Worm (Caenorhabditis elegans): ENCODE data around the gene fil-2.

Gene fil-2

ce11 chrV:6253936-6254335 is 24.9 kb upstream of the fil-2 start:
- TF ChIP-seq sea-1 (GFP tag; conservative IDR thresholded peaks at IDR 0.05) (no peak), ets-7 (tag; optimal IDR thresholded peaks at IDR 0.05) (no peak), aly-1 (tag; optimal IDR thresholded peaks at IDR 0.05) (no peak), B0310.2 (tag; optimal IDR thresholded peaks at IDR 0.05) (no peak), F13C5.2 (tag; optimal IDR thresholded peaks at IDR 0.05) (no peak), scrt-1 (GFP tag; IDR thresholded peaks at IDR 0.05) (no peak), ceh-13 (GFP tag; optimal IDR thresholded peaks at IDR 0.05) (no peak), flt-1 (GFP tag; IDR thresholded peaks at IDR 0.05) (no peak), hmbx-1 (tag; optimal IDR thresholded peaks at IDR 0.05) (no peak), ama-1 (optimal IDR thresholded peaks at IDR 0.05) (no peak), tra-4 (tag; optimal IDR thresholded peaks at IDR 0.05) (no peak), hnd-1 (tag; optimal IDR thresholded peaks at IDR 0.05) (no peak), ceh-36 (tag; optimal IDR thresholded peaks at IDR 0.05) (no peak), tbx-37 (GFP tag; conservative IDR thresholded peaks at IDR 0.05) (no peak), pes-1 (GFP tag; IDR thresholded peaks at IDR 0.05) (no peak), hmg-4 (GFP tag; optimal IDR thresholded peaks at IDR 0.05) (no peak), tbx-11 (GFP tag; IDR thresholded peaks at IDR 0.05) (no peak)

ce11 chrV:6259139-6259538 is 19.7 kb upstream of the fil-2 start, which contains the start of gene K08B12.1:
Gene K08B12.1, plus strand, starts transcription at chrV:6259367.
- no peak for TF ChIP-seq scrt-1 (GFP tag; IDR thresholded peaks at IDR 0.05)
- TF ChIP-seq pes-1 (GFP tag; IDR thresholded peaks at IDR 0.05) = no peak
- TF ChIP-seq ceh-36 (tag; optimal IDR thresholded peaks at IDR 0.05) = no peak

- TF ChIP-seq hmg-4 (GFP tag; optimal IDR thresholded peaks at IDR 0.05) = peak; percentile 95
- TF ChIP-seq ama-1 (optimal IDR thresholded peaks at IDR 0.05) = no peak
- peak; percentile 57 for TF ChIP-seq tbx-11 (GFP tag; IDR thresholded peaks at IDR 0.05)
- TF ChIP-seq ceh-36 (tag; optimal IDR thresholded peaks at IDR 0.05) = peak; percentile 54
- TF ChIP-seq tra-4 (tag; optimal IDR thresholded peaks at IDR 0.05) = no peak
- TF ChIP-seq hnd-1 (tag; optimal IDR thresholded peaks at IDR 0.05) = no peak
- TF ChIP-seq ceh-13 (GFP tag; optimal IDR thresholded peaks at IDR 0.05) = peak; percentile 37
- TF ChIP-seq B0310.2 (tag; optimal IDR thresholded peaks at IDR 0.05) = peak; percentile 64
- peak; percentile 71 for TF ChIP-seq flt-1 (GFP tag; IDR thresholded peaks at IDR 0.05)
- no peak for TF ChIP-seq hmbx-1 (tag; optimal IDR thresholded peaks at IDR 0.05)
- peak; percentile 74 for TF ChIP-seq scrt-1 (GFP tag; IDR thresholded peaks at IDR 0.05)
- TF ChIP-seq aly-1 (tag; optimal IDR thresholded peaks at IDR 0.05) = peak; percentile 82
- TF ChIP-seq ets-7 (tag; optimal IDR thresholded peaks at IDR 0.05) = peak; percentile 33
- no peak; the same call in 1 of the 2 replicates for TF ChIP-seq pes-1 (GFP tag; IDR thresholded peaks at IDR 0.05)
- peak; percentile 77 for TF ChIP-seq sea-1 (GFP tag; conservative IDR thresholded peaks at IDR 0.05)
- TF ChIP-seq F13C5.2 (tag; optimal IDR thresholded peaks at IDR 0.05) = peak; percentile 95
- TF ChIP-seq tbx-37 (GFP tag; conservative IDR thresholded peaks at IDR 0.05) = peak; percentile 76
Measured at ce11 chrV:6267237-6267812, 11.5 kb upstream of the fil-2 start, which contains the start of gene mrck-1. Gene mrck-1, minus strand, starts transcription at chrV:6267287.

ce11 chrV:6267978-6268377 is 10.9 kb upstream of the fil-2 start:
- TF ChIP-seq F13C5.2 (tag; optimal IDR thresholded peaks at IDR 0.05) = no peak

ce11 chrV:6268526-6268925 is 10.3 kb upstream of the fil-2 start:
- TF ChIP-seq aly-1 (tag; optimal IDR thresholded peaks at IDR 0.05) (no peak), hmbx-1 (tag; optimal IDR thresholded peaks at IDR 0.05) (no peak)

- TF ChIP-seq flt-1 (GFP tag; IDR thresholded peaks at IDR 0.05) = no peak
- TF ChIP-seq hmbx-1 (tag; optimal IDR thresholded peaks at IDR 0.05) = no peak
- no peak for TF ChIP-seq ama-1 (optimal IDR thresholded peaks at IDR 0.05)
- no peak for TF ChIP-seq tbx-11 (GFP tag; IDR thresholded peaks at IDR 0.05)
- TF ChIP-seq ceh-13 (GFP tag; optimal IDR thresholded peaks at IDR 0.05) = no peak
- TF ChIP-seq pes-1 (GFP tag; IDR thresholded peaks at IDR 0.05) = no peak
- no peak for TF ChIP-seq hmg-4 (GFP tag; optimal IDR thresholded peaks at IDR 0.05)
- TF ChIP-seq hnd-1 (tag; optimal IDR thresholded peaks at IDR 0.05) = no peak
- TF ChIP-seq F13C5.2 (tag; optimal IDR thresholded peaks at IDR 0.05) = no peak
- no peak for TF ChIP-seq ets-7 (tag; optimal IDR thresholded peaks at IDR 0.05)
- no peak for TF ChIP-seq tra-4 (tag; optimal IDR thresholded peaks at IDR 0.05)
- no peak for TF ChIP-seq tbx-37 (GFP tag; conservative IDR thresholded peaks at IDR 0.05)
- TF ChIP-seq B0310.2 (tag; optimal IDR thresholded peaks at IDR 0.05) = no peak
- TF ChIP-seq scrt-1 (GFP tag; IDR thresholded peaks at IDR 0.05) = no peak
- no peak for TF ChIP-seq aly-1 (tag; optimal IDR thresholded peaks at IDR 0.05)
- no peak for TF ChIP-seq ceh-36 (tag; optimal IDR thresholded peaks at IDR 0.05)
Measured at ce11 chrV:6268961-6269360, 9.9 kb upstream of the fil-2 start.

ce11 chrV:6270097-6270496 is 8.7 kb upstream of the fil-2 start:
- TF ChIP-seq B0310.2 (tag; optimal IDR thresholded peaks at IDR 0.05) (no peak), ama-1 (optimal IDR thresholded peaks at IDR 0.05) (no peak), F13C5.2 (tag; optimal IDR thresholded peaks at IDR 0.05) (peak; percentile 4), hnd-1 (tag; optimal IDR thresholded peaks at IDR 0.05) (no peak), scrt-1 (GFP tag; IDR thresholded peaks at IDR 0.05) (0 out of 2 replicates have a peak, but pooled peaks have one; percentile 15), sea-1 (GFP tag; conservative IDR thresholded peaks at IDR 0.05) (no peak), ets-7 (tag; optimal IDR thresholded peaks at IDR 0.05) (no peak), tbx-11 (GFP tag; IDR thresholded peaks at IDR 0.05) (no peak), ceh-13 (GFP tag; optimal IDR thresholded peaks at IDR 0.05) (no peak), aly-1 (tag; optimal IDR thresholded peaks at IDR 0.05) (peak; percentile 2)

- TF ChIP-seq hmbx-1 (tag; optimal IDR thresholded peaks at IDR 0.05) (no peak), tbx-11 (GFP tag; IDR thresholded peaks at IDR 0.05) (no peak), B0310.2 (tag; optimal IDR thresholded peaks at IDR 0.05) (no peak), ceh-36 (tag; optimal IDR thresholded peaks at IDR 0.05) (no peak), tra-4 (tag; optimal IDR thresholded peaks at IDR 0.05) (no peak), hmg-4 (GFP tag; optimal IDR thresholded peaks at IDR 0.05) (no peak), scrt-1 (GFP tag; IDR thresholded peaks at IDR 0.05) (no peak), ets-7 (tag; optimal IDR thresholded peaks at IDR 0.05) (no peak), sea-1 (GFP tag; conservative IDR thresholded peaks at IDR 0.05) (no peak), ceh-13 (GFP tag; optimal IDR thresholded peaks at IDR 0.05) (no peak), aly-1 (tag; optimal IDR thresholded peaks at IDR 0.05) (no peak), flt-1 (GFP tag; IDR thresholded peaks at IDR 0.05) (no peak), F13C5.2 (tag; optimal IDR thresholded peaks at IDR 0.05) (no peak), pes-1 (GFP tag; IDR thresholded peaks at IDR 0.05) (no peak), ama-1 (optimal IDR thresholded peaks at IDR 0.05) (no peak), hnd-1 (tag; optimal IDR thresholded peaks at IDR 0.05) (no peak), tbx-37 (GFP tag; conservative IDR thresholded peaks at IDR 0.05) (no peak)
Measured at ce11 chrV:6270552-6270951, 8.3 kb upstream of the fil-2 start, which contains the start of gene F31F7.2. Gene F31F7.2, plus strand, starts transcription at chrV:6270852.

Measured in whole organism, early embryonic.